Fruit fly (Drosophila melanogaster): ENCODE results near the gene CG17991.

The CG17991 gene

DNA sequence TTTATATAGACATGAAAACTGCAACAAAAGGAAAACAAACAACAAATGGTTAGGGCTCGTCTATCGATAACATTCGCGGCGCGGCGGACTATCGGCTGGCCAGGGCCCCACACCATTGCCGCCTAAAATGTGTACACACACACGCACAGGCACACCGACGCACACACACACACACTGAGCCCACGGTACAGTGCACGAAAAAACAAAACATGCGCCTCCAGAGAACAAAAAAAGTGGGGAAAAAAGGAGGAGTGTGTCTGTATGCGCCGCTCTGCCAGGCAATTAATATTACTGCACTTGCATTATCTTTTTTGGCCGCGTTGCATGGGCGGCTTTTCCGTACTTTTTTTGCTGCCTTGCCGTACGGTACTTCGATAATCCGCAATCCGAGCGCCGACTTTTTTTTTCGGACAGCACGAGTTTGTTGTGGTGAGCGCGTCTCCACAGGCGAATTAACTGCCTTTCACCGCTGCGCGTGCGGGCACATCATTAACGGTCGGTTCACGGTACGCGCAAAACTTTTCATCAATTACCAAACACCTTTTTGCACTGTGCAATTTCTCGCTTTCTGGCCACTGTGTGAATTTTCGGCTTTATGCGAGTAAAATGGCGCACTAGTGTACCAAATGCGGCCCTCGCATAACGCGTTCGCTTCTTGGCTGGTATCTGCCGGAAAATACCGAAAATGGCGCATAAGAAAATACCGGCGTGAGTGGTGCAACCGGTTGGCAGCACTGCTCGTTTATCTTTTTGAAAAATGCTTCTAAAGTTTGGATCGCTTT is 22.6 kb downstream of the CG17991 start, which contains the start of gene woc (continued):
- TF ChIP-seq CG31365 (tag; optimal IDR thresholded peaks at IDR 0.05) (no peak), HLH3B (GFP tag; IDR thresholded peaks at IDR 0.05) (peak; percentile 52; the same call in 1 of the 2 replicates), p53 (GFP tag; optimal IDR thresholded peaks at IDR 0.05) (no peak), CoRest (tag; optimal IDR thresholded peaks at IDR 0.05) (peak; percentile 51), Taf1 (GFP tag; IDR thresholded peaks at IDR 0.05) (peak; percentile 18; the same call in 1 of the 2 replicates), YL-1 (GFP tag; optimal IDR thresholded peaks at IDR 0.05) (peak; percentile 68), Mad (GFP tag; optimal IDR thresholded peaks at IDR 0.05) (no peak), CG14050 (GFP tag; IDR thresholded peaks at IDR 0.05) (peak; percentile 27; the same call in 1 of the 3 replicates), Doc3 (GFP tag; IDR thresholded peaks at IDR 0.05; ENCODE audit: partially characterized antibody) (peak; percentile 72), toy (GFP tag; IDR thresholded peaks at IDR 0.05) (no peak), ERR (GFP tag; optimal IDR thresholded peaks at IDR 0.05) (no peak), gce (GFP tag; IDR thresholded peaks at IDR 0.05) (no peak), CG9817 (tag; optimal IDR thresholded peaks at IDR 0.05) (no peak), CG15514 (GFP tag; optimal IDR thresholded peaks at IDR 0.05) (no peak), Poxn (GFP tag; IDR thresholded peaks at IDR 0.05) (no peak), CG8944 (GFP tag; optimal IDR thresholded peaks at IDR 0.05) (no peak), esg (GFP tag; conservative IDR thresholded peaks at IDR 0.05) (peak; percentile 34; the same call in 1 of the 2 replicates), Hmx (GFP tag; optimal IDR thresholded peaks at IDR 0.05) (no peak), CG17912 (GFP tag; optimal IDR thresholded peaks at IDR 0.05) (no peak), Nf-YA (GFP tag; IDR thresholded peaks at IDR 0.05) (no peak), Lhr (GFP tag; optimal IDR thresholded peaks at IDR 0.05) (no peak), CG3838 (GFP tag; optimal IDR thresholded peaks at IDR 0.05) (no peak), ind (GFP tag; optimal IDR thresholded peaks at IDR 0.05) (peak; percentile 60), Oli (tag; optimal IDR thresholded peaks at IDR 0.05) (no peak), Dfd (GFP tag; optimal IDR thresholded peaks at IDR 0.05) (no peak), crp (GFP tag; optimal IDR thresholded peaks at IDR 0.05) (no peak), CrebB (tag; optimal IDR thresholded peaks at IDR 0.05) (no peak), eyg (GFP tag; optimal IDR thresholded peaks at IDR 0.05) (peak; percentile 58), CG30020 (tag; optimal IDR thresholded peaks at IDR 0.05) (no peak), bigmax (GFP tag; optimal IDR thresholded peaks at IDR 0.05) (peak; percentile 40), Trl (optimal IDR thresholded peaks at IDR 0.05) (no peak), Trl (GFP tag; optimal IDR thresholded peaks at IDR 0.05) (peak; percentile 23), CG2129 (GFP tag; IDR thresholded peaks at IDR 0.05; ENCODE audit: partially characterized antibody) (peak; percentile 37; the same call in 1 of the 2 replicates), CG13894 (tag; optimal IDR thresholded peaks at IDR 0.05) (no peak), slbo (GFP tag; IDR thresholded peaks at IDR 0.05) (peak; percentile 78), slp2 (GFP tag; optimal IDR thresholded peaks at IDR 0.05) (peak; percentile 32), dysf (GFP tag; IDR thresholded peaks at IDR 0.05) (peak; percentile 51), lola (GFP tag; optimal IDR thresholded peaks at IDR 0.05) (peak in 1 of 3 experiments; percentile 5), lbe (GFP tag; optimal IDR thresholded peaks at IDR 0.05) (no peak), CG4424 (GFP tag; optimal IDR thresholded peaks at IDR 0.05) (no peak), CG10274 (GFP tag; optimal IDR thresholded peaks at IDR 0.05) (no peak), Meics (GFP tag; optimal IDR thresholded peaks at IDR 0.05) (peak; percentile 66), pho (GFP tag; optimal IDR thresholded peaks at IDR 0.05) (peak; percentile 61), PHDP (tag; optimal IDR thresholded peaks at IDR 0.05) (no peak), MBD-R2 (GFP tag; IDR thresholded peaks at IDR 0.05) (peak; percentile 83), H2.0 (GFP tag; IDR thresholded peaks at IDR 0.05) (no peak), Dp (GFP tag; optimal IDR thresholded peaks at IDR 0.05) (peak; percentile 76), gsb-n (tag; optimal IDR thresholded peaks at IDR 0.05) (no peak), CG2116 (GFP tag; optimal IDR thresholded peaks at IDR 0.05) (peak; percentile 63), cad (GFP tag; optimal IDR thresholded peaks at IDR 0.05) (no peak)
